Fruit fly (Drosophila melanogaster) whole organism, pupa: ENCODE measurements around the gene aru.

Experiments used
- CG10348 ChIP-seq: fragments of 200-800 bp; sonication (Bioruptor generic); IDR thresholded peaks from 2 replicates; pipeline ENCODE4 v1.3.6; 2022; ENCODE audit warnings: missing biosample characterization, missing genetic modification characterization
- CG12605 ChIP-seq: fragments of 200-800 bp; sonication (Bioruptor generic); IDR thresholded peaks from 2 replicates; pipeline ENCODE4 v1.3.6; 2022; ENCODE audit warnings: missing biosample characterization, missing genetic modification characterization
- CG13204 ChIP-seq: fragments of 200-800 bp; sonication (Bioruptor generic); optimal IDR thresholded peaks from 2 replicates; lab custom pipeline; 2018; ENCODE audit warnings: missing biosample characterization, mild to moderate bottlenecking, missing genetic modification characterization, moderate library complexity
- CG14655 ChIP-seq: fragments of 200-800 bp; sonication (Bioruptor generic); optimal IDR thresholded peaks from 3 replicates; lab custom pipeline; 2017; ENCODE audit warnings: mild to moderate bottlenecking, missing biosample characterization, missing genetic modification reagents, missing genetic modification characterization
- CG15710 ChIP-seq: fragments of 200-800 bp; sonication (Bioruptor generic); optimal IDR thresholded peaks from 2 replicates; lab custom pipeline; 2018; ENCODE audit warnings: missing biosample characterization, mild to moderate bottlenecking, missing genetic modification characterization, moderate library complexity
- CG17806 ChIP-seq: fragments of 200-800 bp; sonication (Bioruptor generic); optimal IDR thresholded peaks from 2 replicates; lab custom pipeline; 2018; ENCODE audit warnings: missing biosample characterization, mild to moderate bottlenecking, missing genetic modification characterization, moderate library complexity
- CG32121 ChIP-seq: fragments of 200-800 bp; sonication (Bioruptor generic); IDR thresholded peaks from 2 replicates; pipeline ENCODE4 v1.3.6; 2022; ENCODE audit warnings: missing biosample characterization, missing genetic modification characterization
- CG34367 ChIP-seq: fragments of 200-800 bp; sonication (Bioruptor generic); optimal IDR thresholded peaks from 2 replicates; lab custom pipeline; 2018; ENCODE audit warnings: missing biosample characterization, mild to moderate bottlenecking, missing genetic modification characterization
- CG4496 ChIP-seq: fragments of 200-800 bp; sonication (Bioruptor generic); IDR thresholded peaks from 3 replicates; pipeline ENCODE4 v1.3.6; 2022; ENCODE audit warnings: missing biosample characterization, missing genetic modification characterization
- CG8159 ChIP-seq: fragments of 200-800 bp; sonication (Bioruptor generic); optimal IDR thresholded peaks from 3 replicates; lab custom pipeline; 2018; ENCODE audit warnings: missing biosample characterization, mild to moderate bottlenecking, missing genetic modification characterization, moderate library complexity
- CG8301 ChIP-seq: fragments of 200-800 bp; sonication (Bioruptor generic); optimal IDR thresholded peaks from 2 replicates; lab custom pipeline; 2018; ENCODE audit warnings: missing biosample characterization, mild to moderate bottlenecking, missing genetic modification characterization
- CG9948 ChIP-seq: fragments of 200-800 bp; sonication (Bioruptor generic); optimal IDR thresholded peaks from 2 replicates; lab custom pipeline; 2018; ENCODE audit warnings: missing biosample characterization, mild to moderate bottlenecking, missing genetic modification characterization, moderate library complexity
- D1 ChIP-seq: fragments of 200-800 bp; sonication (Bioruptor generic); optimal IDR thresholded peaks from 2 replicates; lab custom pipeline; 2018; ENCODE audit warnings: missing biosample characterization, mild to moderate bottlenecking, missing genetic modification characterization, moderate library complexity
- EcR ChIP-seq: fragments of 200-800 bp; sonication (Bioruptor generic); optimal IDR thresholded peaks from 3 replicates; lab custom pipeline; 2019; ENCODE audit warnings: missing biosample characterization, missing genetic modification characterization, mild to moderate bottlenecking, moderate library complexity, missing genetic modification reagents
- Ets98B ChIP-seq: fragments of 200-800 bp; sonication (Bioruptor generic); IDR thresholded peaks from 2 replicates; pipeline ENCODE4 v1.3.6; 2022; ENCODE audit warnings: missing biosample characterization, missing genetic modification characterization
- Pif1A ChIP-seq: fragments of 200-800 bp; sonication (Bioruptor generic); optimal IDR thresholded peaks from 3 replicates; lab custom pipeline; 2016; ENCODE audit warnings: missing biosample characterization, missing genetic modification characterization
- Pif1B ChIP-seq: fragments of 200-800 bp; sonication (Bioruptor generic); optimal IDR thresholded peaks from 3 replicates; lab custom pipeline; 2016; ENCODE audit warnings: missing biosample characterization, missing genetic modification characterization
- Snoo ChIP-seq: fragments of 200-800 bp; sonication (Bioruptor generic); optimal IDR thresholded peaks from 3 replicates; lab custom pipeline; 2017; ENCODE audit warnings: missing biosample characterization, mild to moderate bottlenecking, missing genetic modification characterization, inconsistent platforms
- fd96Ca ChIP-seq: fragments of 200-800 bp; sonication (Bioruptor generic); IDR thresholded peaks from 3 replicates; pipeline ENCODE4 v1.3.6; 2022; ENCODE audit warnings: missing biosample characterization, missing genetic modification characterization
- gl ChIP-seq: fragments of 200-800 bp; sonication (Bioruptor generic); optimal IDR thresholded peaks from 2 replicates; lab custom pipeline; 2018; ENCODE audit warnings: missing biosample characterization, mild to moderate bottlenecking, missing genetic modification characterization
- rn ChIP-seq: fragments of 200-800 bp; sonication (Bioruptor generic); IDR thresholded peaks from 2 replicates; pipeline ENCODE4 v1.3.6; 2022; ENCODE audit warnings: missing biosample characterization, missing genetic modification characterization

aru gene

dm6 chr2L:867899-868605, at the start of gene aru:
TSS of gene aru (minus strand) at chr2L:868354.
- TF ChIP-seq CG9948 (tag; lab: Kevin White, UChicago) (peak; percentile 6), CG8159 (tag; lab: Kevin White, UChicago) (peak; percentile 44), Pif1B (peak; percentile 60), Ets98B (GFP tag; lab: Robert Waterston, UW) (peak; percentile 52), rn (GFP tag; lab: Robert Waterston, UW) (no peak), CG17806 (tag; lab: Kevin White, UChicago) (no peak), fd96Ca (0 out of 3 replicates have a peak, but pooled peaks have one; percentile 7), CG32121 (GFP tag; lab: Robert Waterston, UW) (peak; percentile 34; the same call in 1 of the 2 replicates), CG12605 (no peak; the same call in 1 of the 2 replicates), CG13204 (peak; percentile 7), Pif1A (GFP tag; lab: Kevin White, UChicago) (peak; percentile 3), CG14655 (GFP tag; lab: Kevin White, UChicago) (peak; percentile 29), EcR (GFP tag; lab: Kevin White, UChicago) (peak; percentile 36), CG4496 (peak; percentile 41; the same call in 1 of the 3 replicates), CG15710 (tag; lab: Kevin White, UChicago) (peak; percentile 33), CG34367 (tag; lab: Kevin White, UChicago) (no peak), D1 (tag; lab: Kevin White, UChicago) (no peak), CG8301 (tag; lab: Kevin White, UChicago) (peak; percentile 32)

- TF ChIP-seq CG4496 (no peak), CG15710 (tag; lab: Kevin White, UChicago) (no peak), rn (GFP tag; lab: Robert Waterston, UW) (no peak), CG8159 (tag; lab: Kevin White, UChicago) (no peak), CG17806 (tag; lab: Kevin White, UChicago) (no peak), CG14655 (GFP tag; lab: Kevin White, UChicago) (no peak), Pif1A (GFP tag; lab: Kevin White, UChicago) (no peak), CG8301 (tag; lab: Kevin White, UChicago) (no peak), D1 (tag; lab: Kevin White, UChicago) (no peak), CG13204 (no peak), CG9948 (tag; lab: Kevin White, UChicago) (no peak), CG10348 (GFP tag; lab: Robert Waterston, UW) (no peak)
These were observed 45.8 kb upstream of the aru start, which contains the start of gene GluRIIC for dm6 chr2L:913850-914391. TSS of gene GluRIIC (plus strand) at chr2L:914086.

DNA sequence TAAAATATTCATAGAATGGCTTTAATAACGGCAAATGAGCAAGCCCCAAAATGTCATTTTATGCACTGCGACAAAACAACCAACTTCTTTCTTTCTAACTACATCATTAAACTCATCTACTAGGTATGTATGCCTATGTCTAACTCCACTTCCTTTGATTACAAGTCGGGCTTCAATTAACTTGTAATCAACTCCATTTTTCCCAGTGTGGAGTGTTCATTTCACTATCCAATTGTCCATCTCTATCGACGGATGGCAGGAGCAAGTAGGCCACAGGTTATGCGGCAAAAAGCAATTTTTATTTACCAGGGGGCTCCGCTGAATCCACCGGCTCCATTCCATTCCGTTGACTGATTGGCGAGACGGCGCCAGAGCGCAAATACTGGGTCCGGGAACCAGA, 35.6 kb upstream of the aru start:
- TF ChIP-seq Pif1A (GFP tag; lab: Kevin White, UChicago), result no peak
- no peak for TF ChIP-seq CG9948 (tag; lab: Kevin White, UChicago)
- no peak for TF ChIP-seq CG14655 (GFP tag; lab: Kevin White, UChicago)
- no peak for TF ChIP-seq CG32121 (GFP tag; lab: Robert Waterston, UW)
- no peak for TF ChIP-seq CG8159 (tag; lab: Kevin White, UChicago)
- TF ChIP-seq CG10348 (GFP tag; lab: Robert Waterston, UW), result no peak
- no peak for TF ChIP-seq CG8301 (tag; lab: Kevin White, UChicago)
- no peak for TF ChIP-seq Ets98B (GFP tag; lab: Robert Waterston, UW)
- no peak for TF ChIP-seq gl
- no peak for TF ChIP-seq fd96Ca
- TF ChIP-seq CG12605, result no peak
- no peak for TF ChIP-seq EcR (GFP tag; lab: Kevin White, UChicago)
- TF ChIP-seq Snoo, result no peak
- TF ChIP-seq Pif1B, result no peak
- TF ChIP-seq D1 (tag; lab: Kevin White, UChicago), result no peak
- TF ChIP-seq rn (GFP tag; lab: Robert Waterston, UW), result no peak
- no peak for TF ChIP-seq CG17806 (tag; lab: Kevin White, UChicago)
- no peak for TF ChIP-seq CG34367 (tag; lab: Kevin White, UChicago)

DNA sequence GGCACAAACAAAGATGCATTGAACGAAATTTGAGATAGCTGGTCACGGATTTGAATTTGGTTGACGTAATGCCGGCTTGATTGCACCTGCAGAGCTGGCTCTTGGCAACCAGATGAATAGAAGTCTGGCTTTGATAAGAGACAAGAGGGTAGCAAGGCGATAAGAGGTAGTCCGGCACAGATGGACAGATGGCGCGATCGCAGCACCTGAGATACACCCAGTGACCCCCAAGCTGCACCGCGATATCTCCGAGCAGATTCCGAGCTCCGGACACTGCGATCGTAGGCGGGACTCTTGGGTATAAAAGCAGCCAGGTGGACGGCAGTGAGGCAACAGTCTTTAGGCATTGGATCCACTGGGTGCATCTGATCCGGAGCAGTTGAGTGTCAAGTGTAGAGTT, 30.2 kb upstream of the aru start, which contains the start of gene Lsp1beta:
Gene Lsp1beta (plus strand): TSS at position 185 of the 400 bp plus-strand sequence.
- TF ChIP-seq CG10348 (GFP tag; lab: Robert Waterston, UW), result no peak
- TF ChIP-seq CG32121 (GFP tag; lab: Robert Waterston, UW), result no peak
- no peak for TF ChIP-seq CG13204
- TF ChIP-seq EcR (GFP tag; lab: Kevin White, UChicago), result no peak
- TF ChIP-seq gl, result no peak
- TF ChIP-seq CG12605, result no peak
- no peak for TF ChIP-seq CG14655 (GFP tag; lab: Kevin White, UChicago)
- TF ChIP-seq Snoo, result no peak
- no peak for TF ChIP-seq CG15710 (tag; lab: Kevin White, UChicago)
- TF ChIP-seq fd96Ca, result no peak
- TF ChIP-seq Pif1A (GFP tag; lab: Kevin White, UChicago), result no peak
- no peak for TF ChIP-seq CG4496
- TF ChIP-seq CG17806 (tag; lab: Kevin White, UChicago), result no peak
- no peak for TF ChIP-seq CG8301 (tag; lab: Kevin White, UChicago)
- no peak for TF ChIP-seq CG34367 (tag; lab: Kevin White, UChicago)
- no peak for TF ChIP-seq D1 (tag; lab: Kevin White, UChicago)
- no peak for TF ChIP-seq Ets98B (GFP tag; lab: Robert Waterston, UW)
- TF ChIP-seq rn (GFP tag; lab: Robert Waterston, UW), result no peak
- no peak for TF ChIP-seq Pif1B
- TF ChIP-seq, all 21 proteins: peak for 0

- TF ChIP-seq Snoo (no peak), fd96Ca (no peak), Pif1B (no peak), CG12605 (no peak), rn (GFP tag; lab: Robert Waterston, UW) (no peak), gl (no peak), CG14655 (GFP tag; lab: Kevin White, UChicago) (no peak), CG10348 (GFP tag; lab: Robert Waterston, UW) (no peak), D1 (tag; lab: Kevin White, UChicago) (no peak), CG9948 (tag; lab: Kevin White, UChicago) (no peak), CG32121 (GFP tag; lab: Robert Waterston, UW) (no peak), CG17806 (tag; lab: Kevin White, UChicago) (no peak)
These were observed 29.0 kb upstream of the aru start for dm6 chr2L:897124-897523.
